Fruit fly (Drosophila melanogaster) whole organism, larva: ENCODE measurements around the gene CG16713.
A peak's percentile ranks its signal among the peaks of the same experiment; 100 is the strongest.

Experiments
- noc ChIP-seq: fragments of 200-800 bp; sonication (Bioruptor generic); optimal IDR thresholded peaks from 3 replicates; lab custom pipeline; 2019; ENCODE audit warnings: missing biosample characterization, mild to moderate bottlenecking, missing genetic modification characterization, moderate library complexity

Gene CG16713

DNA sequence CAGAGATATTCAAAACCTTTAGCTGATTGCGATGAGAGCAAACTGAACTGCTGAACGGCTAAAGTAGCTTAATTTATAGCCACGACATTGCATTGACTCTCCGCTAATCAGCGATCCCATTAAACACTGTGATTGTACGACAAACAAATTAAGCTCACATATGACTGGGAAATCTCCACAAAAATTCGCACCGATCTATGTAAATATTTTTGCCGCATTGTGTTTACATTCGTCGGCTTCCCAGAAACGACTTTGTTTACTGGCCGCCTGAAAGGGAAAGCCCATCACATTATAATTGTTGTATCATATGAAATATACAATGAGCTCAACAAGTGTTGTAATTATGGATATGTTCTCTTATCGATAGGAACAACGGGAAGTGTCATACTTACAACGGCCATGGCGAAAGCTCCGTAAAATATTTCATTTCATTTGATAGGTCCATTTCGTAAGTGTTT lies at the start of gene CG16713:
Gene CG16713, minus strand, starts transcription at position 51 of the 458 bp plus-strand sequence.
- no peak for TF ChIP-seq noc (tag; lab: Kevin White, UChicago)

DNA sequence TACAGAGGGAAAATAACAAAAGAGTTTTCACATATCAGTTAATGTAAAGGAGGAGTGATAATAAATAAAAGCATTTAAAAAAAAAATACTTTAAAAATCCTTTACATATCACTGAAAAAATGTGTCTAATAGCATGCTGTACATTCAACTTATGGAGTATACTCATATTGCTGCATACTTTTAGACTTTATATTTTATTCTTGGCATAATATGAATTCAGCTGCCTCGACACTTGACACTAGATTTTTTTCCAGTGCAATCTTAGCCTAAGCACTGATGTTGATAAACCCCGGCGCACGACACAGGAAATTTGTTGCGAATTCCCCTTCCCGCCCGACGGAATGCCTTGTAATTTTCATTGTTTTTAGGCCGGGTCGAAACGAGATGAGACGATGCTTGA lies 45.2 kb upstream of the CG16713 start:
- no peak for TF ChIP-seq noc (tag; lab: Kevin White, UChicago)

DNA sequence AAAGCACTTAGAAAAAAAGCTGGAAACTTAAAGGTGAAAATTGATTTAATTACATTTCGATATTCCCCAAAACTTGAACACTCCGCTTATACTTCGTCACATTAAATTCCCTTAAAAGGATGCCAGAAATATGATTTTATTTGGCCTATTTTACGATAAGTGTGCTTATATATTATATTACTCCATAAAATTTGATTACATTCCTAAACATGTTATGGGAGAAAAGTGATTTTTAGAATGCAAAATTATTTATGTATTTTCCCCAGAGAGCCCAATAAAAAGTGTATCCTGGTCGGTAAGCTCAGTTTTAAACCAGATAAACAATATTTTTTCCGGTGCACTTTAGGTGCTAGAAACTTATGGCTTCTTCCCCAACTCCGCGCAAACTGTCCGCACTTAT lies 42.5 kb upstream of the CG16713 start:
- no peak for TF ChIP-seq noc (tag; lab: Kevin White, UChicago)

DNA sequence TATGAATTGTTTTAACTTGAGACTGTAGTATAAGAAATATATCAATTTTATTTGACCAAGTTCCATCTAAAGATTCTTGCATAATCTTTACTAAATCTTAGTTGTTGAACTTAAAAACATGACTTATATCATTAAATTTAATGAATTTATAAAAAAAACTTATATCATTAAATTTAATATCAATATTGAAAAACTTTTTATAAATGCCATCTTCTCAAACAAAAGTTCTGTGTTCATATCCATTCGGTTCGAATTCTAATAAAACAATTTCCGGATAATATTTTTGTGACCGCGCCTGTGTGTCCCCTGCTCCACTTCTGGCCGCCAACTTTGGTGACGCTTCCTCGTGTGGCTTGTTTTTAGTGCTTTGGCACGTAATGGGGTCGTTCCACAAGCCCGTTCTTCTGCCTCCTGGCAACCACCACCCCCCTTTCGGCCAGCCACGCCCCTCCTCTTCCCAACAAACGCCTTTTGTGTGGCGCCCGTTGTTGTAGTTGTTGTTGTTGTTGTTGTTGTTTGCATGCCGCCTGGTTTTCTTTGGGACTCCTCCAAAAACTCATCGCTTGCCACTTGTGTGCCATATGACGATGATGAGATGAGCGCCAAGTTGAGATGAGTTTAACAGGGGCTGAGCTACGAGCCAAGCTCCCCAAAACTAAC lies 41.9 kb upstream of the CG16713 start:
- no peak for TF ChIP-seq noc (tag; lab: Kevin White, UChicago)

DNA sequence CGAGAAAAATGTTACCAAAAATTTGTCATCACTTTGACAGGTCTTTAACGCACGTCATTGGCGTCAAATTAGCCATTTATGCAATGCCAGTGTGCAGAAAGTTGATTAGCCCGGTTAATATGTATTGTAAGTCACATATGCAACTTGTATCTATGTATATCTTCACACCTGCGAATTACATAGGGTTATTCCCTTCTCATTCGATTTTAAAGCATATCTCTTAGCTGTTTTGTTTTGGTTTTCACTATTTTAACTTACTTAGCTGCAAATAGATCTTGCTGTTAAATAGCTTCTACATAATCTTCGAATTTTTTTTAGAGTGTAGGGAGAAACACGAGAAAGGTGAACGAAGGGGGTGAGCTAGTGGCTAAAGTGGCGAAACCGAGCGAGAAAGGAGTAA lies 35.8 kb upstream of the CG16713 start:
- TF ChIP-seq noc (tag; lab: Kevin White, UChicago) = no peak

DNA sequence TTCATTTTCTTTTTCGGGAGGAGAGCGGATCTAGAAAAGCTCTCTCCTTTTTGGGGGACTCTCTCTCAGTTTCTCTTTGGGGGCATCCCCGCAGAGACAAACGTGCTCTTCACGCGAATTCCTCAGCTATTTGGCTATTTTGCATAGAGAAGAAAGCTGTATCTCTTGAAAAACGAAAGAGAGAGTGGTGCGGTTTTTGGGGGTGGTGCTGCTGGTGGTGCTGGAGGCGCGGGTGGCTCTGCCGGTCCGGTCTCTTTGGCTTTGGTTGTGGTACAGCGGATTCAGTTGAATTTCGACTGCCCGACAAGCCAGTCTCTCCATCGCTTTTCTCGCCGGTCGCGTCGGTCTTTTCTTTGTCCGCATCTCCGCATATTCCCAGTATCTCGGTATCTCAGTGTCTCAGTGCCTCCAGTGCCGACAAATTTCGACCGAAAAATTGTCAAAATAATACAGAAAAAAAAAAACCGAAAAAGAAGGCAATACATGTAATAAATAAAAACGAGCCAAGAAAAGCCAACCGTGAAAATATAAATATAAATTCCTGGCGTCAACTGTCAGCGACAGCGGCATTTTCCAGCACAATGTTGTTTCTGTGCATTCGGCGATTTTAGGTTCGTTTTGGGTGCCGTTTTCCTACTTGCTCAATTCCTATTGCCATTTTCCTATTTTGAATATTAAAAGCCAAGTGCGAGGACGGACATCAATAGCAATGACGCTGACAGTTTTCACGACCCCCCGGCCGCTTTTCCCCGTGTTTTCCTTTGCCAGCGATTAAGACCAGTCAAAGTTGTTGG lies 35.2 kb upstream of the CG16713 start, which contains the start of gene CG10019:
Gene CG10019, plus strand, starts transcription at position 285 of the 794 bp plus-strand sequence.
- TF ChIP-seq noc (tag; lab: Kevin White, UChicago) = no peak

DNA sequence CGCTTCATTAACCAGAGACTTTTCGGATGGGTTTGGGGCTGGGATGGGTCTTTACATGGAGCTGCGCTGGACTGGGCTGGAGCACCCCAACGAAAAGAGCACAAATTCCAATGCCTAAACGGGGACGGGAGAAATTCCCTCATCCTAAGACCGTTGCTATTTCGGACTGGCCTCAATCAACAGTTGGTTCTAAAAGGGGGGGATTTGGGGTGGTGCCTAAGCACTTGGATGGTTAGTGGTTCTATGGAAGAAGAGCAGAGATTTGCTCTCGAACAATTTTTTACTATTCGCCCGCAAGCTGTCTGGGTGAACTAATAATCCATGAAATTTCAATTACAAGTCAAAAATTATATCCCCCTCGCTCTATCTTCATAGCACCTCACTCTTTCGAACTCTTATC lies 34.4 kb upstream of the CG16713 start:
- no peak for TF ChIP-seq noc (tag; lab: Kevin White, UChicago)

DNA sequence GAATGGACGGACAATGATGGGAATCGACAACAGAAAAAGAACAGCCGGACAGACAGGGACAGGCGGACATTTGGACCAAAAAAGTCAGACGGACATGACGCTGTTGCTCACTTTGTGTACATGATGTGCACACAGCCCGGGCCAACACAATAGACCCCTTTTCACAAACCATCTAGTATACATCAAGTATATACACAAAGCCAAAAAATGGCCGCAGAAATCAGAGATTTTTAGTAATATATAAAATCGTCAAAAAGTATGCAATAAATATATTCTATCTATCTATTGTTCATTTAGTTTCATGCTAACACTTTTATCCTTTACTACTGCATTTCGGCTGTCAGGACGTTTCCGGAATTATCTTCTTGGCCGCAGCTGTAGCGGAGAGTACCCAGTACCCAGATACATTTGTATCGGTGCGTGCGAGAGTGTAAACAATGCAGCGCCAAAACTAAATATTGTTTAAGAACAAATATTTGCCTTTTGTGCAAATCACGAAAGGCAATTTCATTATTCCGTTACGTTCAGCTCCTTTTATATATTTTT lies 24.3 kb upstream of the CG16713 start:
- no peak for TF ChIP-seq noc (tag; lab: Kevin White, UChicago)

DNA sequence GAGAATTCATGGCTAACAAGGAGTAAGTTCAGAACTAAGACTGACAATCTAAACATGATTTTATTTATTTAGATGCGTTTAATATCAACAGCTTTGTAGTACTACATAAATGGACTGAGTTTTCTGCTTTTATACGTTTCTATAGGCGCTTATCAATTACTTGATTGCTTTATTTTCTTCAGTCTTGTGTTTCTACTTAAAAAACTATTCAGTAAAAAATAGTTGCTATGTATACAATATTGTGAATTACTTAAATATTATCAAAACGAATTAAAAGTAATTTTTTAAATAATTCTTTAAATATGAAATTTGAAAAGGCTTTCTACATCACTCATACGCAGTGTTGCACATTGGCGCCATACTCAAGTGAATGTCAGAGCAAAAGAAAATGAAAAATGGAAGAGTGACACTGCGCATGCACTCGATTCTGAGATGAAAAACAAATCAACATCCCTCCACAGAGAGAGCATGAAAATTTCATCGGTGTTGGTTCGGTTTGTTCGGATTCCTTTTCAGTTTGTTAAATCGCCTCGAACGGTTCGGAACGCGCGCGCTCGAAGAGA lies 22.5 kb upstream of the CG16713 start, which contains the start of the genes lectin-24A and Shaw:
Gene lectin-24A, minus strand, starts transcription at position 101 of the 563 bp plus-strand sequence.
Gene Shaw, plus strand, starts transcription at position 513 of the 563 bp plus-strand sequence.
- TF ChIP-seq noc (tag; lab: Kevin White, UChicago) = no peak

DNA sequence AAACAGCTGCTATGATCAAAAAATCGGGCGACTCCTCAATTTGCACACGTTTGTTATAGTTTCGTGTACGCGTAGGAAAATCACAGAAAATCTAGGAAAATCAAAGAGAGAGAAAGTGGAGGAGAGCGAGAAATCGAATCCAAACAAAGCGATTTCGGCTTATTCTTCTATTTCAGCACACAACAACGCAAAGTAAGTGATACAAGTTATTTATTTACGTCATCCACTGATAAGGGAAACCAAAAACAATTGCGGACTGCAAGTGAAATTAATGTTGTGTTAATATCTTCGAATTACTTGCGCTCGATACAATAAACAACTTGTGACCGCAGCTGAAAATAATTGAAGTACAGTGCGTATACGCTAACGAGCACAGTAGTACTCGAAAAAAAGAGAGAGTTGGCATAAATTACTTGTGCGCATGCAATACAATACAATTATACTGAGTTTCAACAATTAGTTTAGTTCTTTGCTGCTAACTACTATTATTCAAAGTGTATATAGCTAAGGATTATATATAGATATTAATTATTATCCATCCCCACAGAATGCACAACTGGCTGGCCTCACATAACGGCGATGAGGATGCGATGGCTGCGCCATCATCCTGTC lies 18.4 kb upstream of the CG16713 start:
- no peak for TF ChIP-seq noc (tag; lab: Kevin White, UChicago)

DNA sequence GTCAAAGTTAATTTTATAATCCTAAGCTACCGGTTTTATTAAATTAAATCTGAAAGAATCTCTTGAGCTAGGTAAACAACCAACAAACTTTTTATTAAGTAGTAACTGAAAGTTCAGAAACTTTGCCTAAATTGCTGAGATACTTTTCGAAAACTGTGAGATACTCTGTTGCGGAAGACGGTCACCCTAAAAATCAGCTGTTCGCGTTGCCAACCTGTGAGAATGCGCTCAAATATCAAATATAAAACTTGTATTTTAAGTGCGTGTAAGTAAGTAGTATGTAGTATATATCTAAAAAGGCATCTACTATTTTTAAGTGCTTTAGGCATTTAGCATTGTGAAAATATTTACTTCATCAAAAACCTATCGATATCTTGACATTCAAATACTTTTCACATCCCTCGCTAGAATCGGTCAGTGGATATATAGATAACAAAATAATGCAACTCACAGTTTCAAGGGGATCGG lies 17.8 kb upstream of the CG16713 start, which contains the start of the genes CG31955 and CG2818:
Gene CG31955, minus strand, starts transcription at position 157 of the 468 bp plus-strand sequence.
Gene CG2818, plus strand, starts transcription at position 412 of the 468 bp plus-strand sequence.
- TF ChIP-seq noc (tag; lab: Kevin White, UChicago) = no peak

DNA sequence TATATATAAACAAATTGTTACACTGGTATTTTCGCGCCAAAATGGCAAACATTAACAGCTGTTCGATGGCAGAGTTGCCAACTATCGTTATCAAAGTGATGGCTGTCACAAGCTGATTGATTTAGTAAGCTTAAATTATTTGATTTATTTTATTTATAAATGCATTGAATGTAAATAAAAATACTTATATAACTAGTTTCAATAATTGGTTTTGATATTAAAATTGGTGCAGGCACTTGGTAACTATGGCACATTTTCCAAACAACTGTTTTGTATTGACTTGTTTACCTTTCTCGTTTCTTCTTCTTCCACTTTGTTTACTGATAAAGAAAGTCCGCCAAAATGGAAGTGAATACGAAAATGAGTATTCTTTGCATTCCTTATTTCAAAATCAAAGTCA lies 16.5 kb upstream of the CG16713 start, which contains the start of gene cutlet:
Gene cutlet, minus strand, starts transcription at position 84 of the 400 bp plus-strand sequence.
- no peak for TF ChIP-seq noc (tag; lab: Kevin White, UChicago)

DNA sequence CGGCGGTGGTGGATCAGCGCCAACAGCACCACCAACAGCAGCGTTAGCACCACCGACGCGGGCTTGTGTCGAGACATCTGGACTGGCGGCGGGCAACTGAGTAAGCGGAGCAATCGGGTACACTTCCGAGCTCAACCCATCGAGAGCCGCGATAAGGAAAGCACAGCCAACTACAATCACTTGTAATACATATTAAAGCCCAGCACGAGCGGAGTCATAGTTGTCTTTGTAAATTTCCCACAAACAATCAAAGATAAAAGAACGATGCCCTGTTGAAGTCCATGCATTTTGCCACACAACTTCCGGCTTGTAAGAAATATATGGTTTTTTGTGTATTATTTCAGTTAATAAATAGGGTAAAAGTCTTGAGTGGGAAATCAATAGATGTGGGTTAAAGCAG lies 11.8 kb upstream of the CG16713 start, which contains the start of gene CG31777:
Gene CG31777, minus strand, starts transcription at position 101 of the 400 bp plus-strand sequence.
- TF ChIP-seq noc (tag; lab: Kevin White, UChicago) = no peak

DNA sequence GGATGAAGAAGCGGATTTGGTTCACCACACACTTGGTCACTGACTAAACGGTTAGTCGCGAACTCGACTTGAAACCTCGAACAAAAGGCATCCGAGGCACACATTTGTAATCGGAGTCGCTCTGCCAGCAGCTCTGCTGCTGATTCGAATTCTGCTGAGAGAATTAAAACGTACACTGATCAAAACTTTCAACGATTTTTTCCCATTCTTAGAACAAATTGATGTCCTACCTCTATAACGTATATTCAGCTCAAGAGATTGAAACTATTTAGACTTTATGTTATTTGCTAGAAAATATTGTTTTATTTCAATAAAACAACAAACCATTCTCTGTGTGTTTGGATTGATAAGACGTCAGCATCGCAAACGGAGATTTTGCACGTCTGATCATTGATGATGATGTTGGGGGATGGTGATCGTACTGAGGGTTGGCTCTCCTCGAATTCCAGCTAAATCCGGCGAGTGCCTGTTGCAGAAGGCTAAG lies 10.3 kb upstream of the CG16713 start, which contains the start of gene CG31778:
Gene CG31778, minus strand, starts transcription at position 51 of the 484 bp plus-strand sequence.
- peak; percentile 77 for TF ChIP-seq noc (tag; lab: Kevin White, UChicago)

DNA sequence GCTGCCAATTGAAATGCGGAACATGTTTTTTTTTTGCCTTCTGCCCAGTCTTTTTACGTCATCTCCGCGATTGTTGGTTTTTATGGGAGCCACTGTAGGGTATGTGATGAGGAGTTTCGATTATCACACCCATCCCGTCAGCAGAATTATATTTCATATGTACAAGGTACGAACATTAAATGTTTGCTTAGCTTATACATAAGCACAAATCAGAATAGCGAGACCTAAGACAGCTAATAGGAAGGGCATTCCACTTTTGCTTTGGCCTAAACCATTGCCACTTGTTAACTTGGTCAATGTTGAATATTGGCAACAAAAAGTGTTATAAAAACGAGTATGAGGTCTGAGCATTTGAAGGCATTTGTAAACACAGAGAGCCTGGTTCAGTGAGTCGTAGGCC lies 8.0 kb upstream of the CG16713 start, which contains the start of gene CG2816:
Gene CG2816, plus strand, starts transcription at position 400 of the 400 bp plus-strand sequence.
- TF ChIP-seq noc (tag; lab: Kevin White, UChicago) = peak; percentile 94
